Fruit fly (Drosophila melanogaster) S2 (cell line): ENCODE results near the gene Arfrp1.

Experiments
- CG8478 ChIP-seq: fragments of >200 bp; optimal IDR thresholded peaks from 2 replicates; lab custom pipeline; 2018
- CTCF ChIP-seq, 2 experiments: fragments of >200 bp; optimal IDR thresholded peaks; 2 replicates each; lab custom pipeline; 2018

DNA sequence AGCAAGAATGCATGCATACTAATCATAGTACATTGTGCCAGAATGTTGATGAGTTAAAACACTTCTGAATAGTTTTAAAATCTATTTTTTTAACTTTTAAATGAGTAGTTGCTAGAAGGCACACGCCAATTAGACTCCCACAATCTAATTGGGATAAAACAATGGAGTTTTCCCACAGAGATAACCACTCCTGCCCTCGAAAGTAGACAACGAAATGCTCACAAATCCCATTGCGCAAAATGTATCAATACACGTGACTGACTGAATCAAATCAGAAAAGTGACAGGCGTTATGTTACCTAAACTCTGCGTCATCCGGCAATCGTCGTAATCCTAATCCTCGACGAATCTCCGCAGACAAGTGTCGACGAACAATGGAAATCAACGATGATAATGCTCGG, 11.0 kb downstream of the Arfrp1 start:
- no peak for TF ChIP-seq CTCF (optimal IDR thresholded peaks at IDR 0.05; lab: Kevin White, UChicago)
- no peak for TF ChIP-seq CG8478
